Fruit fly (Drosophila melanogaster) whole organism, pupa: Measurements from ENCODE around the gene Hrb98DE.
A peak's percentile ranks its signal among the peaks of the same experiment; 100 is the strongest.

Source experiments
- CG14655 ChIP-seq: fragments of 200-800 bp; sonication (Bioruptor generic); optimal IDR thresholded peaks from 3 replicates; lab custom pipeline; 2017; ENCODE audit warnings: mild to moderate bottlenecking, missing biosample characterization, missing genetic modification reagents, missing genetic modification characterization
- CG15710 ChIP-seq: fragments of 200-800 bp; sonication (Bioruptor generic); optimal IDR thresholded peaks from 2 replicates; lab custom pipeline; 2018; ENCODE audit warnings: missing biosample characterization, mild to moderate bottlenecking, missing genetic modification characterization, moderate library complexity
- CG17806 ChIP-seq: fragments of 200-800 bp; sonication (Bioruptor generic); optimal IDR thresholded peaks from 2 replicates; lab custom pipeline; 2018; ENCODE audit warnings: missing biosample characterization, mild to moderate bottlenecking, missing genetic modification characterization, moderate library complexity
- CG32121 ChIP-seq: fragments of 200-800 bp; sonication (Bioruptor generic); IDR thresholded peaks from 2 replicates; pipeline ENCODE4 v1.3.6; 2022; ENCODE audit warnings: missing biosample characterization, missing genetic modification characterization
- CG34367 ChIP-seq: fragments of 200-800 bp; sonication (Bioruptor generic); optimal IDR thresholded peaks from 2 replicates; lab custom pipeline; 2018; ENCODE audit warnings: missing biosample characterization, mild to moderate bottlenecking, missing genetic modification characterization
- EcR ChIP-seq: fragments of 200-800 bp; sonication (Bioruptor generic); optimal IDR thresholded peaks from 3 replicates; lab custom pipeline; 2019; ENCODE audit warnings: missing biosample characterization, missing genetic modification characterization, mild to moderate bottlenecking, moderate library complexity, missing genetic modification reagents
- Ets98B ChIP-seq: fragments of 200-800 bp; sonication (Bioruptor generic); IDR thresholded peaks from 2 replicates; pipeline ENCODE4 v1.3.6; 2022; ENCODE audit warnings: missing biosample characterization, missing genetic modification characterization
- Pif1A ChIP-seq: fragments of 200-800 bp; sonication (Bioruptor generic); optimal IDR thresholded peaks from 3 replicates; lab custom pipeline; 2016; ENCODE audit warnings: missing biosample characterization, missing genetic modification characterization
- Pif1B ChIP-seq: fragments of 200-800 bp; sonication (Bioruptor generic); optimal IDR thresholded peaks from 3 replicates; lab custom pipeline; 2016; ENCODE audit warnings: missing biosample characterization, missing genetic modification characterization
- Snoo ChIP-seq: fragments of 200-800 bp; sonication (Bioruptor generic); optimal IDR thresholded peaks from 3 replicates; lab custom pipeline; 2017; ENCODE audit warnings: missing biosample characterization, mild to moderate bottlenecking, missing genetic modification characterization, inconsistent platforms
- fd96Ca ChIP-seq: fragments of 200-800 bp; sonication (Bioruptor generic); IDR thresholded peaks from 3 replicates; pipeline ENCODE4 v1.3.6; 2022; ENCODE audit warnings: missing biosample characterization, missing genetic modification characterization
- gl ChIP-seq: fragments of 200-800 bp; sonication (Bioruptor generic); optimal IDR thresholded peaks from 2 replicates; lab custom pipeline; 2018; ENCODE audit warnings: missing biosample characterization, mild to moderate bottlenecking, missing genetic modification characterization
- rn ChIP-seq: fragments of 200-800 bp; sonication (Bioruptor generic); IDR thresholded peaks from 2 replicates; pipeline ENCODE4 v1.3.6; 2022; ENCODE audit warnings: missing biosample characterization, missing genetic modification characterization

DNA sequence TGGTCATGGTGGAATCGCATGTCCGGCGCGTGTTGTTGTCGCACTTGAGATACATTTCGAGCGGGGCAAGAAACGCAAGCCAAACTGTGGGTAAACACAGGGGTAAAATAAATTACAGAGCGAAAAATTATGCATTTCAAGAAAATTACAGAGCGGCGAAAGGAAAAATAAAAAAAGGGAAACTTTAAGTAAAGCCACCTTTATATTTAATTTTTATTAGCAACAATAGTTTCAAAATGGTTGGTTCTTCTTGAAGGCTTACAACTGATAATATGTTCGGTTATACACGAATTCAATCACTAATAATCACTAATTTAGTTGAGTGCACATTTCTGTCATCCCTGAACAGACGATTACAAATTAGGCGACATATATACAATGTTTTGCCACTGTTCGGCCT is 23.9 kb downstream of the Hrb98DE start:
- TF ChIP-seq Ets98B (GFP tag; lab: Robert Waterston, UW) (peak; percentile 69), CG32121 (GFP tag; lab: Robert Waterston, UW) (peak; percentile 59), CG34367 (peak; percentile 36), EcR (no peak), Pif1B (GFP tag; lab: Kevin White, UChicago) (peak; percentile 29), Pif1A (peak; percentile 58), rn (no peak), CG17806 (tag; lab: Kevin White, UChicago) (peak; percentile 40), Snoo (tag; lab: Kevin White, UChicago) (no peak), CG15710 (tag; lab: Kevin White, UChicago) (peak; percentile 45), fd96Ca (no peak), gl (tag; lab: Kevin White, UChicago) (no peak), CG14655 (GFP tag; lab: Kevin White, UChicago) (peak; percentile 36)
